Worm (Caenorhabditis elegans): ENCODE data around the gene rnst-2.
A peak's percentile ranks its signal among the peaks of the same experiment; 100 is the strongest.

The rnst-2 gene

DNA sequence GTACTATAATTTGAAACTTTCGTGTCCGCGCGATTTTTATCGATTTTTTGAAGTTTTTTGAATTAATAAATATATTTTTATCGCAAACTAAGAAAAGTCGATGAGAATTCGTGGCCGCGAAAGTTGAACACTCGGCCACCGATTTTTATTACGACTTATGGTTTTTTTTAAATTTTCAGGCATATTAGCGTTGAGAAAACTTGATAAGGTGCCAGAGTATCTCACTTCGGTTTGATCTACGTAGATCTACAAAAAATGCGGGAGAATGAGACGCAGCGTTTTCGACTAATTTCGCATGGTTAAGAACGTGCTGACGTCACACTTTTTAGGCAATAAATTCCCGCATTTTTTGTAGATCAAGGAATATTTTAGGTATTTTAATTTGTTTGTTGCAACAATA, 38.0 kb upstream of the rnst-2 start, which contains the start of gene pei-2:
Gene pei-2 (minus strand): TSS at position 101 of the 400 bp plus-strand sequence.
- TF ChIP-seq che-1 (tag; optimal IDR thresholded peaks at IDR 0.05): no peak
- no peak for TF ChIP-seq ceh-48 (tag; optimal IDR thresholded peaks at IDR 0.05)

ce11 chrV:1027044-1027443, 34.4 kb upstream of the rnst-2 start, which contains the start of gene R09A1.3:
TSS of gene R09A1.3 (minus strand) at chrV:1027074.
- TF ChIP-seq elt-2 (tag; optimal IDR thresholded peaks at IDR 0.05) (peak; percentile 26), hlh-30 (tag; optimal IDR thresholded peaks at IDR 0.05; ENCODE audit: insufficient read depth) (no peak)

DNA sequence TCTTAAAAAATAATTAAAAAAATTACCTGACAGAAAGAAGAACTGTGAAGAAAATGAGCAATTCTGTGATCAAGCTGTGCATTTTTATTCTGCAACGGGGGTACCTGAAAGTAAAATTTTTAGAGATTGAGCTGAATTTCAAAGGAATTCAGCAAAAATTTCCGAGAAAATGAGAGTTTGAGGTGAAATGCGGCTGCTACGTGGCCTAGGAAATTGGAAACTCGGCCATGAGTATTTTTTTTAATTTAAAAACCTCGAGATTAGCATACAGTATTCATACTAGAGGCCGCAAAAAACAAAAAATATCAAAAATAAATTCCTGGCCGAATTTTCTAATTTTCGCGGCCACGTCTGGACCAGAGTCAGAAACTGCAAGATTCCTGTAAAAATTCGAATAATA, 28.1 kb upstream of the rnst-2 start, which contains the start of gene flp-34:
Gene flp-34 (minus strand): TSS at position 101 of the 400 bp plus-strand sequence.
- TF ChIP-seq sdc-2 (tag; optimal IDR thresholded peaks at IDR 0.05): no peak
- TF ChIP-seq pha-4 (tag; optimal IDR thresholded peaks at IDR 0.05): no peak
- no peak for TF ChIP-seq ceh-45 (GFP tag; IDR thresholded peaks at IDR 0.05)
- TF ChIP-seq zip-5 (tag; optimal IDR thresholded peaks at IDR 0.05): no peak
- TF ChIP-seq che-1 (tag; optimal IDR thresholded peaks at IDR 0.05): no peak
- no peak for TF ChIP-seq ceh-48 (tag; optimal IDR thresholded peaks at IDR 0.05)
- no peak for TF ChIP-seq ceh-22 (tag; optimal IDR thresholded peaks at IDR 0.05)
- TF ChIP-seq unc-86 (tag; optimal IDR thresholded peaks at IDR 0.05): no peak
- TF ChIP-seq hlh-6 (tag; optimal IDR thresholded peaks at IDR 0.05): no peak
- TF ChIP-seq fkh-6 (tag; optimal IDR thresholded peaks at IDR 0.05): no peak
- no peak for TF ChIP-seq fkh-10 (GFP tag; optimal IDR thresholded peaks at IDR 0.05)
- no peak for TF ChIP-seq nfya-1 (tag; optimal IDR thresholded peaks at IDR 0.05)

DNA sequence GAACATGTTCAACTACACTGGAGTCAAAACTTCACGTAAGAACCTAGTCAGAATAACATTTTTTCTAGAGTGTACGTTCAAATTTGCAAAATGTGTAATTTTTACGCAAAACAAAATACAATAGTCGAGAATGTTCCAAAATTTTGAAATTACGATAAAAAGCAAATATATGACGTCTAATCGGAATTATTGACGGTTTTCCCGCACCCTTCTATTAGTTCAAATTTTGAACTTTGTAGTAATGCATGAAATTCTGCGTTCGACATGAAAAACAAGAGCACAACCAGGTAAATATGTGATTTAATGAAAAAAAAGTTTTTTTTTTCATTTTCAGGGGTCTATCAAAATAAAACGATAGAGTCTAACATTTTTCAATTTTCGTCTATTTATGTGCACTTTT, 23.3 kb upstream of the rnst-2 start:
- TF ChIP-seq sdc-2 (tag; optimal IDR thresholded peaks at IDR 0.05) (no peak), fkh-6 (tag; optimal IDR thresholded peaks at IDR 0.05) (no peak), C08G9.2 (tag; optimal IDR thresholded peaks at IDR 0.05) (no peak), ceh-9 (tag; optimal IDR thresholded peaks at IDR 0.05) (no peak), C38D4.7 (GFP tag; optimal IDR thresholded peaks at IDR 0.05) (no peak), mec-3 (tag; optimal IDR thresholded peaks at IDR 0.05; ENCODE audit: borderline replicate concordance) (no peak)

- TF ChIP-seq pag-3 (tag; optimal IDR thresholded peaks at IDR 0.05; ENCODE audit: borderline replicate concordance) (no peak), pqm-1 (tag; optimal IDR thresholded peaks at IDR 0.05) (no peak), nhr-11 (tag; optimal IDR thresholded peaks at IDR 0.05) (no peak), unc-42 (tag; optimal IDR thresholded peaks at IDR 0.05) (no peak), eyg-1 (tag; optimal IDR thresholded peaks at IDR 0.05) (no peak), nfya-1 (tag; optimal IDR thresholded peaks at IDR 0.05) (peak; percentile 69)
Measured at ce11 chrV:1047251-1047650, 14.1 kb upstream of the rnst-2 start.

ce11 chrV:1048482-1048881, 12.9 kb upstream of the rnst-2 start, which contains the start of gene nra-4:
TSS of gene nra-4 (minus strand) at chrV:1048582.
- no peak for TF ChIP-seq unc-3 (GFP tag; conservative IDR thresholded peaks at IDR 0.05)
- no peak for TF ChIP-seq unc-3 (tag; optimal IDR thresholded peaks at IDR 0.05)
- no peak for TF ChIP-seq sdc-2 (tag; optimal IDR thresholded peaks at IDR 0.05)
- no peak for TF ChIP-seq pros-1 (tag; optimal IDR thresholded peaks at IDR 0.05)
- no peak for TF ChIP-seq hlh-15 (tag; optimal IDR thresholded peaks at IDR 0.05)
- no peak for TF ChIP-seq hlh-30 (tag; optimal IDR thresholded peaks at IDR 0.05; ENCODE audit: insufficient read depth)
- TF ChIP-seq ceh-14 (tag; optimal IDR thresholded peaks at IDR 0.05): no peak
- TF ChIP-seq nhr-232 (tag; optimal IDR thresholded peaks at IDR 0.05): no peak
- no peak for TF ChIP-seq ceh-24 (tag; optimal IDR thresholded peaks at IDR 0.05)
- no peak for TF ChIP-seq eyg-1 (tag; optimal IDR thresholded peaks at IDR 0.05)
- no peak for TF ChIP-seq K02D7.2 (tag; optimal IDR thresholded peaks at IDR 0.05)
- TF ChIP-seq ceh-18 (tag; optimal IDR thresholded peaks at IDR 0.05): no peak
- no peak for TF ChIP-seq ceh-19 (GFP tag; optimal IDR thresholded peaks at IDR 0.05)
- TF ChIP-seq zip-5 (tag; optimal IDR thresholded peaks at IDR 0.05): no peak
- TF ChIP-seq ceh-6 (GFP tag; optimal IDR thresholded peaks at IDR 0.05): no peak
- no peak for TF ChIP-seq pha-2 (tag; optimal IDR thresholded peaks at IDR 0.05)
- TF ChIP-seq fax-1 (tag; optimal IDR thresholded peaks at IDR 0.05): no peak
- TF ChIP-seq ztf-16 (tag; optimal IDR thresholded peaks at IDR 0.05): no peak
- TF ChIP-seq ttx-3 (tag; optimal IDR thresholded peaks at IDR 0.05): no peak
- TF ChIP-seq fkh-10 (GFP tag; optimal IDR thresholded peaks at IDR 0.05): no peak
- TF ChIP-seq che-1 (tag; optimal IDR thresholded peaks at IDR 0.05): no peak
